Fruit fly (Drosophila melanogaster): ENCODE results near the gene CG18094.

dm6 chr2L:19441791-19442190, 48.3 kb upstream of the CG18094 start, which contains the start of gene RanGAP:
- TF ChIP-seq Lpt (GFP tag; optimal IDR thresholded peaks at IDR 0.05): no peak
- peak; percentile 60 for TF ChIP-seq CG6276 (GFP tag; optimal IDR thresholded peaks at IDR 0.05)
- TF ChIP-seq CG4318 (GFP tag; optimal IDR thresholded peaks at IDR 0.05): peak; percentile 27
